Worm (Caenorhabditis elegans): Measurements from ENCODE around the gene F58A4.1.

DNA sequence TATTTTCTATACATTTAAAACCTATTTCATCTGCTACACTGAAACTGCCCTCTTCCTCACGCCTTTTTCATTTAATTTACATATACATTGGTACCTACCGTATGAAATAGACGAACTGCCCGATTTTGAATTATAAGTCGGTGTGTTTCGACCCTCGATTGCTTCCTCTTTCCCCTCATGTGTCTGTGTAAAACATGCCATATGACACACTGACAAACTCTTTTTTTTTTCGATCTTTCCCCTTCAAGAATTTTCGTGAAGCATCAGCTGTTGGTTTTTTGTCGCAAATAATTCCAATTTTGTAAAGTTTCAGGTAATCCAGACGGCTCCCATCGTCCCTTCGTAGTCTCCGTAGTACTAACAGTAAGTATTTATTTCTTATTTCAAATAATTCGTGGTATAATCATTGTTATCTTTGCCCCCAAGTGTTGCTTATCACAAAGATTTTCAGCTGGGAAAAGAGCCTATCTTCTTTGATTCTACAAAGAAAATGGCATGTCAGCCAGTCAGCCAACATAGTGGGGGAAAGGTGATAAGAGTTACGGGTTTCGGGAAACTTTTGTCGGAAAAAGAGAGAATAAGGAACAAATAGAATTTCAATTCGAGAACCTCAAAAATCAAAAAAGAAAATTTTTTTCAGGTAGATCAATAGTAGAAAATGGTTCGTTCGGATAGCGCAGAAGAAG, 23.7 kb downstream of the F58A4.1 start:
- no peak for TF ChIP-seq nhr-11 (tag; optimal IDR thresholded peaks at IDR 0.05)
- TF ChIP-seq gmeb-2 (tag; optimal IDR thresholded peaks at IDR 0.05), result no peak
- TF ChIP-seq zip-5 (tag; optimal IDR thresholded peaks at IDR 0.05), result no peak
- no peak for TF ChIP-seq fkh-10 (GFP tag; optimal IDR thresholded peaks at IDR 0.05)
- no peak for TF ChIP-seq ceh-34 (tag; optimal IDR thresholded peaks at IDR 0.05)
- TF ChIP-seq unc-86 (tag; optimal IDR thresholded peaks at IDR 0.05), result no peak
- no peak for TF ChIP-seq nfya-1 (tag; optimal IDR thresholded peaks at IDR 0.05)
- no peak for TF ChIP-seq pax-1 (tag; optimal IDR thresholded peaks at IDR 0.05)

All from whole organism, late embryonic.